Worm (Caenorhabditis elegans) whole organism, L3 larva: Measurements from ENCODE around the gene clc-23.

Source experiments
- R02D3.7 ChIP-seq: fragments of 150-350 bp; optimal IDR thresholded peaks from 2 replicates; lab custom pipeline; 2014; ENCODE audit warnings: missing biosample characterization, missing genetic modification characterization
- ceh-16 ChIP-seq: sonication (generic microtip); optimal IDR thresholded peaks from 2 replicates; lab custom pipeline; 2017; ENCODE audit warnings: missing biosample characterization, missing genetic modification characterization
- ceh-28 ChIP-seq: fragments of 150-350 bp; optimal IDR thresholded peaks from 2 replicates; lab custom pipeline; 2014; ENCODE audit warnings: missing biosample characterization, missing genetic modification reagents, missing genetic modification characterization
- ceh-9 ChIP-seq: sonication (generic microtip); optimal IDR thresholded peaks from 2 replicates; lab custom pipeline; 2018; ENCODE audit warnings: missing biosample characterization, missing genetic modification characterization
- daf-12 ChIP-seq: fragments of 150-350 bp; optimal IDR thresholded peaks from 2 replicates; lab custom pipeline; 2014; ENCODE audit warnings: missing biosample characterization, missing genetic modification reagents, missing genetic modification characterization
- egl-27 ChIP-seq: sonication (generic microtip); optimal IDR thresholded peaks from 4 replicates; lab custom pipeline; 2017; ENCODE audit warnings: missing biosample characterization, missing genetic modification reagents, missing genetic modification characterization
- elt-2 ChIP-seq: sonication (generic microtip); optimal IDR thresholded peaks from 2 replicates; lab custom pipeline; 2016; ENCODE audit warnings: missing genetic modification reagents, mild to moderate bottlenecking, missing genetic modification characterization, missing compliant biosample characterization
- fos-1 ChIP-seq: fragments of 150-350 bp; optimal IDR thresholded peaks from 2 replicates; lab custom pipeline; 2014; ENCODE audit warnings: missing biosample characterization, missing genetic modification characterization
- jun-1 ChIP-seq: fragments of 150-350 bp; optimal IDR thresholded peaks from 2 replicates; lab custom pipeline; 2014; ENCODE audit warnings: missing biosample characterization, missing genetic modification reagents, missing genetic modification characterization
- lsy-12 ChIP-seq: sonication (generic microtip); optimal IDR thresholded peaks from 2 replicates; lab custom pipeline; 2016; ENCODE audit warnings: mild to moderate bottlenecking, missing genetic modification characterization, missing compliant biosample characterization
- mdl-1 ChIP-seq: fragments of 150-350 bp; optimal IDR thresholded peaks from 2 replicates; lab custom pipeline; 2014; ENCODE audit warnings: missing biosample characterization, missing genetic modification characterization
- mml-1 ChIP-seq: fragments of 150-350 bp; sonication (generic microtip); optimal IDR thresholded peaks from 3 replicates; lab custom pipeline; 2014; ENCODE audit warnings: missing biosample characterization, missing genetic modification characterization
- nfya-1 ChIP-seq: sonication (generic microtip); optimal IDR thresholded peaks from 2 replicates; lab custom pipeline; 2017; ENCODE audit warnings: missing genetic modification characterization, mild to moderate bottlenecking, missing compliant biosample characterization, antibody characterized with exemption, moderate library complexity; ENCODE audit not compliant: insufficient read depth
- nhr-12 ChIP-seq: fragments of 150-350 bp; optimal IDR thresholded peaks from 2 replicates; lab custom pipeline; 2014; ENCODE audit warnings: missing biosample characterization, missing genetic modification characterization
- nhr-23 ChIP-seq: fragments of 150-350 bp; optimal IDR thresholded peaks from 2 replicates; lab custom pipeline; 2014; ENCODE audit warnings: missing biosample characterization, missing genetic modification reagents, missing genetic modification characterization
- nhr-25 ChIP-seq: sonication (generic microtip); optimal IDR thresholded peaks from 2 replicates; lab custom pipeline; 2017; ENCODE audit warnings: missing biosample characterization, missing genetic modification characterization
- nhr-43 ChIP-seq: sonication (generic microtip); optimal IDR thresholded peaks from 2 replicates; lab custom pipeline; 2016; ENCODE audit warnings: mild to moderate bottlenecking, missing genetic modification characterization, missing compliant biosample characterization; ENCODE audit not compliant: poor library complexity, severe bottlenecking
- nhr-67 ChIP-seq: fragments of 150-350 bp; optimal IDR thresholded peaks from 2 replicates; lab custom pipeline; 2014; ENCODE audit warnings: missing biosample characterization, missing genetic modification characterization
- nhr-76 ChIP-seq: fragments of 150-350 bp; sonication (generic microtip); optimal IDR thresholded peaks from 5 replicates; lab custom pipeline; 2014; ENCODE audit warnings: missing biosample characterization, missing genetic modification characterization
- pha-4 ChIP-seq: fragments of 150-350 bp; optimal IDR thresholded peaks from 2 replicates; lab custom pipeline; 2014; ENCODE audit warnings: missing biosample characterization, missing genetic modification reagents, missing genetic modification characterization
- pqm-1 ChIP-seq: fragments of 150-350 bp; optimal IDR thresholded peaks from 2 replicates; lab custom pipeline; 2017; ENCODE audit warnings: missing biosample characterization, missing genetic modification characterization, inconsistent platforms
- snpc-4 ChIP-seq: fragments of 150-350 bp; optimal IDR thresholded peaks from 2 replicates; lab custom pipeline; 2014; ENCODE audit warnings: missing biosample characterization, missing genetic modification characterization
- tbx-2 ChIP-seq: sonication (generic microtip); optimal IDR thresholded peaks from 2 replicates; lab custom pipeline; 2016; ENCODE audit warnings: mild to moderate bottlenecking, missing genetic modification characterization, missing compliant biosample characterization
- unc-39 ChIP-seq: sonication (generic microtip); optimal IDR thresholded peaks from 4 replicates; lab custom pipeline; 2017; ENCODE audit warnings: missing biosample characterization, missing genetic modification characterization
- unc-62 ChIP-seq: fragments of 150-350 bp; sonication (generic microtip); optimal IDR thresholded peaks from 4 replicates; lab custom pipeline; 2014; ENCODE audit warnings: missing biosample characterization, missing genetic modification reagents, missing genetic modification characterization
- zag-1 ChIP-seq: fragments of 150-350 bp; optimal IDR thresholded peaks from 2 replicates; lab custom pipeline; 2014; ENCODE audit warnings: missing biosample characterization, missing genetic modification characterization
- ztf-11 ChIP-seq: fragments of 150-350 bp; optimal IDR thresholded peaks from 2 replicates; lab custom pipeline; 2014; ENCODE audit warnings: missing biosample characterization, missing genetic modification characterization
- ztf-4 ChIP-seq: fragments of 150-350 bp; optimal IDR thresholded peaks from 2 replicates; lab custom pipeline; 2014; ENCODE audit warnings: missing biosample characterization, missing genetic modification characterization

Gene clc-23

ce11 chrIII:996564-996963 lies 24.2 kb upstream of the clc-23 start:
- TF ChIP-seq tbx-2 (tag; lab: Kevin White, UChicago) (no peak), ceh-28 (tag; lab: Kevin White, UChicago) (peak; percentile 84)

- TF ChIP-seq ceh-28 (tag; lab: Kevin White, UChicago) (peak; percentile 45), ztf-11 (tag; lab: Kevin White, UChicago) (no peak)
Measured at ce11 chrIII:998855-999254, 21.9 kb upstream of the clc-23 start.

DNA sequence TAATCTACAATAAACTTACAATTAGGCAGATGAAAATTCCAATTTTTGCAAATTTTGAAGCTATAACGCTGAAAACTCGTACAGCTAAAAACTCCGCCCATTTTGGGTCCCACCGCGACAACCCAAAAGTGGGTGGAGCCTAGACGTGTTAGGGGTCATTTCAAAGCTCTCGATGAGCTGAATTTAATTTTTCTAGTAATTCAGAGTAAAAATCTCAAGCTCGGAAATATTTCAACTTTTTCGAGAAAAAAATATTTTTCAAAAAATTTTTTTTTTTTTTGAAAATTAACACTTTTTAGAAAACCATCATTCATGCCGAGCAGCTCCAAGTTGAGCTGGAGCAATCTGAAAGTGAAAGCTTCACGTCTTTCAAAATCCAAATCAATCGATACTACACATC lies 19.5 kb upstream of the clc-23 start, which contains the start of gene R06B10.7:
TSS of gene R06B10.7 (minus strand) at position 101 of the 400 bp plus-strand sequence.
- no peak for TF ChIP-seq nhr-43 (tag; lab: Kevin White, UChicago)

DNA sequence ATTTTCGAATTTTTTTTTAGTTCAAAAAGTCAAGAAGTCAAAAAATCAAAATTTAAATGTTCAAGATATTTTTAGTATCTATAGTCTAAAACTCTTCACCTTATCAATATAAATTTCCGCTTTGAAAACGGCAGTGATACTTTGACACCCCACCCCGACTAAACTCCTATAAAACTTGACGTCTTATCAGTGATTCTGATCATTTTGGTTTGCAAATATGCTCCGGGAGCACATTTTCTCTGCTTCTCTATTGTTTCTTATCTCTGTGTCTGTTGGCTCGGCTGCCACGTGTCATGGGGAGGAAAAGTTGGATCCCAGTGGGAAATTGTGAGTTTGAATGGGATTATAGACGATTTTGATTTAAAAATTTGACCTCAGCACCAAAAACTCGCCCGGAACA lies 18.2 kb upstream of the clc-23 start, which contains the start of gene clec-150:
TSS of gene clec-150 (plus strand) at position 198 of the 400 bp plus-strand sequence.
- TF ChIP-seq nhr-76 (tag; lab: Kevin White, UChicago) (no peak), ceh-9 (tag; lab: Kevin White, UChicago) (no peak), pha-4 (tag; lab: Kevin White, UChicago) (peak; percentile 41), pqm-1 (tag; lab: Kevin White, UChicago) (peak; percentile 96), jun-1 (tag; lab: Kevin White, UChicago) (peak; percentile 44), elt-2 (tag; lab: Kevin White, UChicago) (peak; percentile 98)

DNA sequence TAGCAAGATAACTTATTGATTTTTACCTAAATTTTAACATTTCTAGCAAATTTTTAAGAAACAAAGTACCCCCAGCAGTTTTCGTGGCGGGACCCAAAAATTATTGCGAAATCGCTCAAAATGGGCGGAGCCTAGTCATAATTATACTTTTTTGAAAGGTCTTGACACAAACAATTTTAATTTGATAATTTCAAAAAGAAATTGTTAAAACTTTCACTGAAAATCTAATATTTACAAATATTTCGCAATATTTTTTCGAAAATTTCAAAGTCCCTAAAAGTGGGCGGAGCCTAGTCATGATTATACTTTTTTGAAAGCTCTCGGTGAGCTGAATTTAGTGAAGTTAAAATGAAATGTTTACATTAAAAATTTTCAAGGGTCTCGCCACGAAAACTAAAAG lies 16.3 kb upstream of the clc-23 start:
- TF ChIP-seq pha-4 (tag; lab: Kevin White, UChicago) = no peak
- TF ChIP-seq egl-27 (tag; lab: Kevin White, UChicago) = no peak
- TF ChIP-seq ztf-4 (tag; lab: Kevin White, UChicago) = no peak
- no peak for TF ChIP-seq mml-1 (tag; lab: Kevin White, UChicago)
- no peak for TF ChIP-seq lsy-12 (tag; lab: Kevin White, UChicago)
- TF ChIP-seq zag-1 (tag; lab: Kevin White, UChicago) = no peak
- TF ChIP-seq elt-2 (tag; lab: Kevin White, UChicago) = no peak
- no peak for TF ChIP-seq fos-1 (tag; lab: Kevin White, UChicago)
- no peak for TF ChIP-seq daf-12 (tag; lab: Kevin White, UChicago)
- TF ChIP-seq snpc-4 (tag; lab: Kevin White, UChicago) = no peak
- TF ChIP-seq nhr-23 = no peak
- no peak for TF ChIP-seq nhr-67
- no peak for TF ChIP-seq R02D3.7 (tag; lab: Kevin White, UChicago)
- TF ChIP-seq unc-39 = no peak
- TF ChIP-seq nhr-12 (tag; lab: Kevin White, UChicago) = no peak
- no peak for TF ChIP-seq pqm-1 (tag; lab: Kevin White, UChicago)

DNA sequence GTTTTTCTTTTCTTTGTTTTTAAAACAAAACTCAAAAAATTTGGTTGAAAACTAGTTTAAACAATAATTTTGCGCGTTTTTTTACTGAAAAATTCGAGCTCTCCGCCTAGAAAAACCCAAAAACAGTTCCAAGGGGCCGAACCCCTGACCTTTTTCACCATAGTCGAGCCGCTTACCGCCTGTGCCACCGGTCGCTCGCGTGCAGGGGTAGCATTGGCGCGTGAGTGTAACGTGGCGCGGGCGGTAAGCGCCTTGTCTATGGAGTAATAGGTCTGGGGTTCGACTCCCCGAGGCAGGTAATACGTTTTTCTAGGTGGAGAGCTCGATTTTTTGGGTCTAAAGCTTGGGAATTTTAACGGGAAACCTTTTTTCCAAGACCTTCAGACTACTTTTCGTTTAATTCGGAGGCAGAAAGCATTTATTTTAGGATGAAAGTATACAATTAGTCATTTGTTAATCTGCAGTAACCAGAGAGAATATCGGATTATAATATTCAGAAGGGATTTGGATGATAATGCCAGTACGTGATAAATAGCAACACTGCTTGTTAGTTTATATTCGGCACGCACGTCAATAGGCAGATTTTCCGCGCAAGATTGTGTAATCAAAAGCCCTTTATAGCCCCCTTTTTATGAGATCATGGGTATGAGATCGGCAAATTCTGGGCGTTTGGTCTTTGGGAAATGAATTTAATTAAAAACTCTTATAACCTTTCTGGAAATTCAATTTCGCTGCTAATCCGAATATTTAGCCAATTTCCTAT lies 13.4 kb upstream of the clc-23 start:
- TF ChIP-seq nhr-12 (tag; lab: Kevin White, UChicago) = no peak
- no peak for TF ChIP-seq daf-12 (tag; lab: Kevin White, UChicago)
- no peak for TF ChIP-seq egl-27 (tag; lab: Kevin White, UChicago)
- no peak for TF ChIP-seq elt-2 (tag; lab: Kevin White, UChicago)
- TF ChIP-seq ceh-16 = no peak
- TF ChIP-seq nhr-25 (tag; lab: Kevin White, UChicago) = no peak
- no peak for TF ChIP-seq snpc-4 (tag; lab: Kevin White, UChicago)
- no peak for TF ChIP-seq nfya-1 (tag; lab: Kevin White, UChicago)
- no peak for TF ChIP-seq unc-39
- no peak for TF ChIP-seq unc-62 (GFP tag; lab: Kevin White, UChicago)
- no peak for TF ChIP-seq mdl-1 (tag; lab: Kevin White, UChicago)
- TF ChIP-seq tbx-2 (tag; lab: Kevin White, UChicago) = no peak
